Fruit fly (Drosophila melanogaster): ENCODE results near the gene ND-13A.

ND-13A gene

DNA sequence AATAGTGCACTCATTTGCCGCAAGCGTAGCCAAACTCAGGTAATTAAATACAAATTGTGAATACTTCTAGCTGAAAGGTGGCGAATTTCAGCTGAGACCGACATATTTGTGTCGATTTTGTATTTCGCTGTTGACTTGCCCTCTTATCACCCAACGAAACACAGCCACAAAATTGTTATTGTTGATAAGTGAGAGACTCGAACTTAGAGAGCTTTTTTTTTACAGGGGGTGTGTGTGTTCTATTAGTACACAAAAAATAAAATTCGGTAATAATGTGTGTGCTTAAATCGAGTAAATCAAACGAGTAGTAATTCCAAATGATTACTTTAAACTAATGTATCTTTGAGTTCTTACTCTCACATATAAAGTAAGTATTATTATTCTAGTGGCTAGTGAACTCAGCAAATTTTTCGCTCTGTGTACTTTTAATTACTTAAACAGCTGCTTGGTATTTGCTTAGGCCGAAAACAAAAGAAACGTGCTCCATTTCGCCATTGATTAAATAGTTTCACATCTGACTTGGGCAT is 39.1 kb downstream of the ND-13A start:
- no peak for TF ChIP-seq pdm3 (GFP tag; optimal IDR thresholded peaks at IDR 0.05)
- no peak for TF ChIP-seq CG16779 (tag; optimal IDR thresholded peaks at IDR 0.05)
- peak; percentile 13 for TF ChIP-seq CG6792 (GFP tag; optimal IDR thresholded peaks at IDR 0.05)
- TF ChIP-seq esn (GFP tag; optimal IDR thresholded peaks at IDR 0.05) = peak; percentile 73
- peak; percentile 44 for TF ChIP-seq Hr39 (GFP tag; optimal IDR thresholded peaks at IDR 0.05)
- peak; percentile 5 for TF ChIP-seq cyc (GFP tag; optimal IDR thresholded peaks at IDR 0.05)
- TF ChIP-seq Eip93F (GFP tag; optimal IDR thresholded peaks at IDR 0.05) = no peak
- no peak for TF ChIP-seq CG6276 (GFP tag; optimal IDR thresholded peaks at IDR 0.05)
- no peak for TF ChIP-seq Sox102F (GFP tag; optimal IDR thresholded peaks at IDR 0.05)
- no peak for TF ChIP-seq Ets21C (GFP tag; optimal IDR thresholded peaks at IDR 0.05)
- no peak for TF ChIP-seq dsx (GFP tag; optimal IDR thresholded peaks at IDR 0.05; ENCODE audit: poor library complexity, severe bottlenecking)
- no peak for TF ChIP-seq CG10631 (GFP tag; optimal IDR thresholded peaks at IDR 0.05)
- TF ChIP-seq vri (GFP tag; optimal IDR thresholded peaks at IDR 0.05) = peak; percentile 76
- TF ChIP-seq CG11294 (GFP tag; IDR thresholded peaks at IDR 0.05) = no peak
- peak; percentile 87 for TF ChIP-seq fkh (GFP tag; optimal IDR thresholded peaks at IDR 0.05)
- no peak for TF ChIP-seq CG1621 (tag; optimal IDR thresholded peaks at IDR 0.05)
- peak; percentile 46; the same call in 1 of the 3 replicates for TF ChIP-seq CG6163 (GFP tag; IDR thresholded peaks at IDR 0.05)
- no peak for TF ChIP-seq CG6854 (GFP tag; optimal IDR thresholded peaks at IDR 0.05)
- no peak for TF ChIP-seq Smox (GFP tag; optimal IDR thresholded peaks at IDR 0.05)
- TF ChIP-seq net (GFP tag; optimal IDR thresholded peaks at IDR 0.05) = no peak
- no peak for TF ChIP-seq CG34406 (GFP tag; optimal IDR thresholded peaks at IDR 0.05)
- TF ChIP-seq lz (GFP tag; optimal IDR thresholded peaks at IDR 0.05) = peak; percentile 54
- TF ChIP-seq topi (GFP tag; optimal IDR thresholded peaks at IDR 0.05) = peak; percentile 35
- TF ChIP-seq Eip75B (GFP tag; optimal IDR thresholded peaks at IDR 0.05) = peak; percentile 16
- no peak for TF ChIP-seq CG11762 (GFP tag; optimal IDR thresholded peaks at IDR 0.05; ENCODE audit: insufficient read depth)
- peak; percentile 41 for TF ChIP-seq CG31627 (GFP tag; optimal IDR thresholded peaks at IDR 0.05)
- TF ChIP-seq Eip78C (GFP tag) = peak; percentile 58
- TF ChIP-seq Met (GFP tag; optimal IDR thresholded peaks at IDR 0.05) = no peak
- peak; percentile 74 for TF ChIP-seq svp (GFP tag)
- no peak for TF ChIP-seq fd85E (GFP tag; optimal IDR thresholded peaks at IDR 0.05)
- peak; percentile 49; the same call in 1 of the 3 replicates for TF ChIP-seq eg (GFP tag; IDR thresholded peaks at IDR 0.05)
- TF ChIP-seq Sox14 (GFP tag; optimal IDR thresholded peaks at IDR 0.05) = peak; percentile 11
- peak; percentile 14 for TF ChIP-seq Hr4 (GFP tag; optimal IDR thresholded peaks at IDR 0.05)
- TF ChIP-seq CG15336 (GFP tag; IDR thresholded peaks at IDR 0.05) = 0 out of 2 replicates have a peak, but pooled peaks have one; percentile 21

dm6 chr2L:5060515-5060914 is 39.6 kb downstream of the ND-13A start, which contains the start of gene qtc:
qtc (plus strand) TSS chr2L:5060815.
- TF ChIP-seq Ets21C (GFP tag; optimal IDR thresholded peaks at IDR 0.05) (no peak), CG6163 (GFP tag; IDR thresholded peaks at IDR 0.05) (0 out of 3 replicates have a peak, but pooled peaks have one; percentile 8)

dm6 chr2L:5059645-5060254 is 40.3 kb downstream of the ND-13A start, which contains the start of gene Rpn11:
Rpn11 (minus strand) TSS chr2L:5059790.
- TF ChIP-seq CG11762 (GFP tag; optimal IDR thresholded peaks at IDR 0.05; ENCODE audit: insufficient read depth) = no peak
- TF ChIP-seq CG32006 (GFP tag; optimal IDR thresholded peaks at IDR 0.05) = peak; percentile 46
- peak in 1 of 2 experiments; percentile 21 for TF ChIP-seq ss (GFP tag; optimal IDR thresholded peaks at IDR 0.05)
- peak; percentile 16 for TF ChIP-seq CG8319 (GFP tag; optimal IDR thresholded peaks at IDR 0.05)
- peak; percentile 76 for TF ChIP-seq svp (GFP tag)
- TF ChIP-seq CG8632 (GFP tag; optimal IDR thresholded peaks at IDR 0.05) = peak; percentile 46
- TF ChIP-seq CG6792 (GFP tag; optimal IDR thresholded peaks at IDR 0.05) = peak; percentile 48
- TF ChIP-seq CG6808 (GFP tag; optimal IDR thresholded peaks at IDR 0.05) = no peak
- peak; percentile 48 for TF ChIP-seq achi (GFP tag; optimal IDR thresholded peaks at IDR 0.05)
- peak; percentile 21 for TF ChIP-seq fd59A (GFP tag; optimal IDR thresholded peaks at IDR 0.05)
- TF ChIP-seq Hr4 (GFP tag; optimal IDR thresholded peaks at IDR 0.05) = peak; percentile 54
- peak; percentile 36; the same call in 1 of the 3 replicates for TF ChIP-seq eg (GFP tag; IDR thresholded peaks at IDR 0.05)
- TF ChIP-seq Met (GFP tag; optimal IDR thresholded peaks at IDR 0.05) = no peak
- TF ChIP-seq CG31627 (GFP tag; optimal IDR thresholded peaks at IDR 0.05) = peak; percentile 35
- 0 out of 2 replicates have a peak, but pooled peaks have one; percentile 12 for TF ChIP-seq Gug (GFP tag; IDR thresholded peaks at IDR 0.05)
- no peak for TF ChIP-seq dac (GFP tag; optimal IDR thresholded peaks at IDR 0.05)
- TF ChIP-seq Ets21C (GFP tag; optimal IDR thresholded peaks at IDR 0.05) = peak; percentile 44
- TF ChIP-seq CG3032 (tag; optimal IDR thresholded peaks at IDR 0.05) = peak; percentile 54
- TF ChIP-seq Sox15 (GFP tag; optimal IDR thresholded peaks at IDR 0.05) = peak; percentile 19
- 0 out of 2 replicates have a peak, but pooled peaks have one; percentile 19 for TF ChIP-seq CG15336 (GFP tag; IDR thresholded peaks at IDR 0.05)
- TF ChIP-seq acj6 (GFP tag; optimal IDR thresholded peaks at IDR 0.05) = peak; percentile 61
- TF ChIP-seq fd85E (GFP tag; optimal IDR thresholded peaks at IDR 0.05) = no peak
- no peak for TF ChIP-seq vri (GFP tag; optimal IDR thresholded peaks at IDR 0.05)
- TF ChIP-seq Eip78C (GFP tag) = peak; percentile 89
- no peak for TF ChIP-seq Eip93F (GFP tag; optimal IDR thresholded peaks at IDR 0.05)
